Fruit fly (Drosophila melanogaster) Kc167 (cell line): ENCODE data around the gene CG9135.

ENCODE experiments used
- Myc ChIP-seq: fragments of >200 bp; optimal IDR thresholded peaks from 2 replicates; lab custom pipeline; 2017; ENCODE audit warnings: missing external identifiers
- Sin3A ChIP-seq: fragments of >200 bp; optimal IDR thresholded peaks from 2 replicates; lab custom pipeline; 2018; ENCODE audit warnings: missing external identifiers
- h ChIP-seq: fragments of >200 bp; optimal IDR thresholded peaks from 3 replicates; lab custom pipeline; 2018; ENCODE audit warnings: missing external identifiers
- insv ChIP-seq: fragments of >200 bp; optimal IDR thresholded peaks from 3 replicates; lab custom pipeline; 2018; ENCODE audit warnings: missing external identifiers
- psq ChIP-seq: fragments of >200 bp; optimal IDR thresholded peaks from 2 replicates; lab custom pipeline; 2017; ENCODE audit warnings: missing external identifiers
- ttk ChIP-seq: sonication (Bioruptor generic); optimal IDR thresholded peaks from 2 replicates; lab custom pipeline; 2017; ENCODE audit warnings: missing external identifiers

Gene CG9135

DNA sequence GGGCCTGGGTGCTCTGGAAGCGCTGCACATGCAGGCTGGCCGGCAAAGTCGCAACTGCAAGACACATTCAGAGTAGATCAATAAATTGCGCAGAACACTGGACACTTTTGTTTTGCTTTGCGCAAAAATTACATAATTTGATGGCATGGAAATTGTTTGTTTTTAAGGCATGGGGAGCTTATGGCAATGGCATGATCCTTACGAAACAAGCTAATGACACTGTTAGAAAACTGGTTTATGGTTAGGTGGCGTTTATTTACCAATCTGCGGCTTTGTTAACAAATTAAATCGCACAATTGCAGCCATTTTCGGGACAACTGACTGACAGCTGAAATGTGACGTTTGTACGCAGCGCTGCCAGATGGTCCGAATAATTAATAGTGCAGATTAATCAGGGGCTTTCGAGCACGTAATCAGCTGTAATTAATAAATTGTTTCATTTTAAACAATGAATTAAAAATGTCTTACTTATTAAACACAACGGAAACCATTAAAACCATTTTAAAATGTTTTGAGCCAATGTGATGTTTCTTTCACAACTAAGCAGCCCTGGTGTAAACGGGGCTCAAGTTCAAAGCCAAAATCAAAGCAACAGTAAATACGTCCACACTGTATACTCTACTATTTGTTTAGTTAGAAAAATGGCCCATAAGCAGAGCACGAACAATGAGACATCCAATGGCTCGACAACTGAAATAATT lies 11.9 kb downstream of the CG9135 start, which contains the start of the genes ND-51 and CG13994:
Gene ND-51, minus strand, starts transcription at position 376 of the 701 bp plus-strand sequence.
Gene CG13994, plus strand, starts transcription at position 608 of the 701 bp plus-strand sequence.
- TF ChIP-seq insv (lab: Kevin White, UChicago) = no peak
- no peak for TF ChIP-seq ttk (lab: Kevin White, UChicago)
- no peak for TF ChIP-seq Sin3A (lab: Kevin White, UChicago)
- no peak for TF ChIP-seq h (lab: Kevin White, UChicago)
- TF ChIP-seq Myc = no peak
- TF ChIP-seq psq = no peak

DNA sequence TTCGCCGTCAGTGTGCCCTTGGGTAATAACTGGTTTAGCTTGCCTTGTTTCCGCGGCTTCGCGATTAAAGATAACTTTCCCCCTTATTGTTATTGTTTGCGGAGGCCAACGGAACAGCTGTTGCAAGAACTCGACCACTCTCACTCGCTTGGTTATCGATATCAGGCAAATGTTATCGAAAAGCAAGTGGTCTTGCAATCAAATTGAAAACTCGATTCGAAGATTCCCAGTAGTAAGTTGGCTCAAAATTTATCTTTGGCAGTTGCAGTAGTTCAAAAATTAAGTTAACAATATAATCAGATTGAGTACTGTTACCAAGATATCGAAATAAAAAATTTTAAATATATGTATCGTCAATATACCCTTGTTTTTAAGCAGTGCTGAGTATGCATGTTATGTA lies 15.2 kb downstream of the CG9135 start, which contains the start of the genes Fbw5 and CG9147:
Gene Fbw5, minus strand, starts transcription at position 131 of the 400 bp plus-strand sequence.
Gene CG9147, plus strand, starts transcription at position 175 of the 400 bp plus-strand sequence.
- no peak for TF ChIP-seq Myc
- no peak for TF ChIP-seq h (lab: Kevin White, UChicago)
- no peak for TF ChIP-seq Sin3A (lab: Kevin White, UChicago)
- TF ChIP-seq insv (lab: Kevin White, UChicago) = no peak
- TF ChIP-seq ttk (lab: Kevin White, UChicago) = no peak
- TF ChIP-seq psq = no peak

DNA sequence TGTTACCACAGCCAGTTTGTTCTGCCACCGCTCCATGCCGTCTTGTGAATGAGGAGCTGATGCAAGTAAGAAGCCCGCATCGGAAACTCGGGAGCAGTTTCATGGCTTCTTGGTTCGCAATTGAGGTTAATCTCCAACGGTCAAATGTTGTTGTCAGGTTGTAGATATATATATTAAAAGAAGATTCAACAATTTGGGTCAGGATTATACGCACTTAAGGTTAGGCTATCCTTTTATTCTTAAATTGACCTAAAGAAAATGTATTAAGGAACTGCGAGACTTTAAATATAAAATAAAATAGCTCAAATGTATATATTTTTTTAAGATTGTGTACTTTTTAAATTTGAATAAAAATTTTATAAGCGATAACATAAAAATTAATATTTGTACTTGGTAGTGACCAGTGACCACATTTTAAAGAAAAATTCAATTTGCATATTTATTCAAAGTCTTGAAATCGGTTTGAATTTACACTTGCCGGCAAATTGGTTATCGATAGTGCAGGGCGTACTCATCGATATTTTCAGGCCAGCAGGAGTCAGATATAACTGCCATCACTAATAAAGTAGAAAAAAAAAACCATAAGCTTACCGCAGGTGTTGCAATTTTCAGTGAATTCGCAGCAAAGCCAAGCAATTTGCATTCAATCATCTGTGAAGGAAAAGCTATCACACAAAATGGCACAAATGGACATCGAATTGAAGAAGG lies 18.1 kb downstream of the CG9135 start, which contains the start of the genes CG9150 and Pfdn1:
Gene CG9150, minus strand, starts transcription at position 51 of the 708 bp plus-strand sequence.
Gene Pfdn1, plus strand, starts transcription at position 536 of the 708 bp plus-strand sequence.
- TF ChIP-seq Myc (no peak), insv (lab: Kevin White, UChicago) (no peak), ttk (lab: Kevin White, UChicago) (no peak), h (lab: Kevin White, UChicago) (no peak), Sin3A (lab: Kevin White, UChicago) (no peak), psq (no peak)

DNA sequence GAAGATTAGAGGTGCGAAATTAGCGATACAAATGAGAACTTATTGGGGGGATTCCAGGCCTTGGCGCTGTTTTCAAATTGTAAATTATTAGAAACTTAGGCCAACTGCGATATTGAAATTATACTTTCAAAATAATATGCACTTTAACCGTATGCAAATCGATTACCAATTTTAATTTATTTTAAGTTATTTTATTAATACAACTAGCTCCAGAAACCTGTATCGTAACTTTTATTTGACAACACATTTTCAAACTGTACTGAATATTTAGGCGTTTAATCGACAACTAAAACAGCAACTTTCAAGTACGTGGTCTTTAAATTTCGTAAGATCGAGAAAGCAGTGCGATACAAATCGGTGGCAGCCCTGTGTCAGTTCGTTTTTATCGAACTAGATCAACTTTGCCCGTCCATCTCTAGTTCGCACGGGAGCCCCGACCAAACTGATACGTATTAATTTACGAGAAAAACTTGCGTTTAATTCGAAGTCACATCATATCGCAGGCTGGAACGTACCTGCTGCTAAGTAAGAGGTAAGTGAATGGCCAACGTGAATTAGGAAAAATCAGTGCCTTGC lies 20.1 kb downstream of the CG9135 start, which contains the start of the genes CG9154 and Kr-h2:
Gene CG9154, minus strand, starts transcription at position 31 of the 576 bp plus-strand sequence.
Gene Kr-h2, plus strand, starts transcription at position 335 of the 576 bp plus-strand sequence.
- TF ChIP-seq Sin3A (lab: Kevin White, UChicago) (no peak), ttk (lab: Kevin White, UChicago) (no peak), h (lab: Kevin White, UChicago) (no peak), Myc (no peak), psq (no peak), insv (lab: Kevin White, UChicago) (no peak)

DNA sequence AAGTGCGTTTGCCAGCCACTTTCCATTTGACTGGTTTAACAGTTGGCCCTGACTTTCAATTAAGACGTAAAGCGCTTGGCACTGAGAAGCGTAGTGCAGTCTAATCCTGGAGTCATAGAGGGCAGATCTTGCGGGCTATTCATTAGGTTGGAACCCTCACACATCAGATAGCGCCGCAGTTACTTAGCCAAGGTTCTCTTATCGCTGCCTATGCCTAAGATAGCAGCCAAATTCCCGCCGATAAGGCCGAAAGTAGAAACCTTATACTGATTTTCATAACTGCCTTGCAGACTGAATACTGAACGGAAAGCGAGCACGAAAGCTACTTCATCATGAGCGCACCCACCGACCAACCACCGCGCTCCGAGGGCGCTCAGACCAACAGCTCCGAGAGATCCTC lies 21.5 kb downstream of the CG9135 start:
- TF ChIP-seq psq = no peak
- TF ChIP-seq Sin3A (lab: Kevin White, UChicago) = no peak
- no peak for TF ChIP-seq h (lab: Kevin White, UChicago)
- TF ChIP-seq insv (lab: Kevin White, UChicago) = no peak
- TF ChIP-seq Myc = no peak
- no peak for TF ChIP-seq ttk (lab: Kevin White, UChicago)

DNA sequence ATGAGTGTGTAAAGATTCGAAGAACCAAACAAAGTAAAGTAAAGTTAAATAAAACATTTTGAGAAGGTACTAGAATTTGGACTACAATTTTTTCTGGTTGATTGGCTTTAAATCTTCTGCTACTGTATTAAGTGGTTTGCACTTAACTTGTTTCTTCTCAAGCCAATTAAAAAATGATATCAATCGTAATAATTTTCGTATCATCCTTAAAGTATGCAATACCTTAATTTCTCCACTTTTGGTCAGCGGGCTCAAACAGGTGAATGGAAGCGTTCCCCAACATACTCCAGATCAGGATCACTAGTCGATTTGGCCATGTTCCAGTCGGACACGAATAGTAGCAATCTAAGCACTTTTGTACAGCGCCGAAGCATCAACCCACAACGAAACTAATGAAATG lies 23.3 kb downstream of the CG9135 start:
- TF ChIP-seq insv (lab: Kevin White, UChicago) (no peak), Sin3A (lab: Kevin White, UChicago) (no peak), psq (no peak), Myc (no peak), h (lab: Kevin White, UChicago) (no peak), ttk (lab: Kevin White, UChicago) (no peak)

DNA sequence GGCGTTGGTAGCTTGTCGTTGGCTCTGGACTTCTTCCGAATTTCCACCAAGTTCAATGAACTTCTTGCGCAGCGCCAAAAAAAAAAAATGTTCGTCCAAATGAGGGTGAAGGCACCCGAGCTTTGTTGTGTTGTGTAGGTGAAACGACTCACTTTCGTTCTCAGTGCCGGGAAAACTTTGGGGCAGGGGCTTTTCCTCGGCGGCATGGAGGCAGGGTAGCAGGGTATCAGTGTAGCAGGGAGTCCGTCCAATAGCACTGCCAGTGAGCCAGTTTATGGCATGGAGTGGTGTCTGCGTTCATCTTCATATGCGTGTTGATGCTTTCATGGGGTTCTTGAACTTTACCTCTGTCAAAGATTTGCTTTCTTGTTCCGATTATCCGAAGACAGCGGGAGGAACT lies 23.7 kb downstream of the CG9135 start:
- TF ChIP-seq insv (lab: Kevin White, UChicago) = no peak
- no peak for TF ChIP-seq Sin3A (lab: Kevin White, UChicago)
- no peak for TF ChIP-seq h (lab: Kevin White, UChicago)
- no peak for TF ChIP-seq Myc

DNA sequence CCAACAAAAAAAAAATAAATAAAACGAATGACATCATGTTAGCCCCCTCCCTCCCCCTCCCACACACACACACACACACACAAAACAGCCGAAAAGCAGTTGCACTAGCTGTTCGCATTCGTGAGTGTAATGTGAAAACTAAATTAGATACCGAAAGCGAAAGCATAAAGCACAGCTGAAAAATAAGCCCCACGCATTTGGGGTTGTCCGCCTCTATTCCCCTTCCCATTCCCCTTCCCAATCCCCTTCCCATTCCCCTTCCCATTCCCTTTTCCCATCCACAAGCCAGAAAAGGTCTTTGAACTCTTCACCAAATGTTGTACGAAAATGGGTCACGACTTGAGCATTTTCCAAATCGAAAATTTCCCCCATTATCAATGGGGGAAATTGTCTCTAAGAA lies 24.7 kb downstream of the CG9135 start:
- no peak for TF ChIP-seq Myc
- no peak for TF ChIP-seq insv (lab: Kevin White, UChicago)
- no peak for TF ChIP-seq Sin3A (lab: Kevin White, UChicago)
- no peak for TF ChIP-seq h (lab: Kevin White, UChicago)
- TF ChIP-seq psq = no peak
- TF ChIP-seq ttk (lab: Kevin White, UChicago) = no peak

DNA sequence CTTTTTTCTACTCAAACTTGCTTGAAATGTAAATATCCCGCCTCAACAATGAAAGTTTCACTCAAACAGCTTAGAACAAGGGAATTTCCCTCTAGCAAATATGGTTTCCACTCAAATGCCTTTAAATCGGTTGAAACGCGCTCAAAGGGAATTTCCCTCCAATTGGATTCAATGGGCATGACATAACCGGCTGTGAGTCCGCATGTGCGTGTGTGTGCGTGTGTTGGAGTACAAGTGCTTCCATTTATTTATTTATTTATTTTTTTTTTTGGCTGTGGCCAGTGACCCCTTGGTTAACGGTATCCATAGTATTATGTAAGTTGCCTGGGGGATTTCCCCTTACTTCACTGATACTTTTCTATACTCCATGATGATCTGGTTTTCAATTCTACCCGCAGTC lies 25.5 kb downstream of the CG9135 start:
- TF ChIP-seq ttk (lab: Kevin White, UChicago) = no peak
- no peak for TF ChIP-seq Myc
- TF ChIP-seq insv (lab: Kevin White, UChicago) = no peak
- no peak for TF ChIP-seq Sin3A (lab: Kevin White, UChicago)
- no peak for TF ChIP-seq h (lab: Kevin White, UChicago)
- TF ChIP-seq psq = no peak

DNA sequence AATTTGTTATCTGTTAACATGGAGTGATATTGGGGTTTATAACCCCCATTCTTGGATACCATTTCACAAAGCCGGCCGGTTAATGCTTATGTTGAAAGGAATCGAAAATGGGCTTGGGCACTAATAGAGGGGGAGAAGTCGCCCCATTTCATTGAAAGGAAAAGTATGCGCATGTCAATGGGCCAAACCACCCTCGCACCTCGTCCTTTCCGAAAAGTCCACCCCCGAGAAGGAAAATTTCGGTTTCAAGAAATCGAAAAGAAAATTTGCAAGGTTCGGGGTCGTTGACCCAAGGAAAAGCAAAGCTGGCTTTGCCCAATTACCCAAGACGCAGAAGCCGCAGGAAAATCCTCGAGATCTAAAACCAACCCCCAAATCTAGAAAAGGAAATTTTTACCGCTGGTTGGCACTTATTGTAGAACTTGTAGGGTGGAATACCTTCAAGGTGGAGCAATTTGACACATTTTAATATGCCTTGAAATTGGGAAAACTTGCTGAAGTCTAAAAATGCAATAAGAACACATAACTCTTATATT lies 26.3 kb downstream of the CG9135 start:
- TF ChIP-seq Myc = no peak
- TF ChIP-seq psq = no peak
- TF ChIP-seq h (lab: Kevin White, UChicago) = no peak
- no peak for TF ChIP-seq insv (lab: Kevin White, UChicago)
- no peak for TF ChIP-seq Sin3A (lab: Kevin White, UChicago)
- TF ChIP-seq ttk (lab: Kevin White, UChicago) = no peak

DNA sequence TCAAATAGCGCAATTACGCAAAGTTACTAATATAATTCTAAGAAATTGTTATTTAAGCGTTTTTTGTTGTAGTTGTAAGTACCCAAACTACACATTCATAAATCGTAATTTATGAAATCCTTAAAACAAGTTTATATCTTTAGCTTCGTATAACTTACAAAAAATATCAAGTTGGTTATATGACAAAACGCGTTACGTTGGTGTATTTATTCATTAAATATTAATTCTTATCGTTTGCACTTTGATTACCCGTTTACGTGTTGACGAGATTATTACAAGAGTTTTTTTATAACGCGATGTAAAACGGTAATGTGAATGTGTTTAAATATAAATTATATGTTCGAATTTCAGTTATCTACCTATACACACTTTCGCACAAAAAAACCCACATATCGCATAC lies 27.0 kb downstream of the CG9135 start:
- TF ChIP-seq ttk (lab: Kevin White, UChicago) (no peak), insv (lab: Kevin White, UChicago) (no peak), Myc (no peak), psq (no peak), h (lab: Kevin White, UChicago) (no peak), Sin3A (lab: Kevin White, UChicago) (no peak)
